Worm (Caenorhabditis elegans): ENCODE data around the gene T03D3.5.

The T03D3.5 gene

ce11 chrV:2849071-2849470 lies 22.4 kb upstream of the T03D3.5 start, which contains the start of gene ugt-53:
Gene ugt-53 (plus strand): TSS chrV:2849343.
- TF ChIP-seq lin-15B (tag; optimal IDR thresholded peaks at IDR 0.05) (no peak), nhr-43 (tag; optimal IDR thresholded peaks at IDR 0.05; ENCODE audit: poor library complexity, severe bottlenecking) (no peak), tbx-2 (tag; optimal IDR thresholded peaks at IDR 0.05) (no peak), pha-4 (tag; optimal IDR thresholded peaks at IDR 0.05) (no peak), pqm-1 (tag; optimal IDR thresholded peaks at IDR 0.05) (peak; percentile 72), fkh-2 (tag; optimal IDR thresholded peaks at IDR 0.05) (no peak), hmg-11 (tag; optimal IDR thresholded peaks at IDR 0.05) (no peak), snpc-4 (tag; optimal IDR thresholded peaks at IDR 0.05) (no peak), nhr-23 (tag; optimal IDR thresholded peaks at IDR 0.05) (no peak), lin-39 (tag; optimal IDR thresholded peaks at IDR 0.05) (no peak), eor-1 (tag; optimal IDR thresholded peaks at IDR 0.05) (no peak), elt-2 (tag; optimal IDR thresholded peaks at IDR 0.05) (peak; percentile 82), fkh-10 (GFP tag; optimal IDR thresholded peaks at IDR 0.05) (no peak), nhr-76 (tag; optimal IDR thresholded peaks at IDR 0.05) (no peak), ceh-16 (tag; optimal IDR thresholded peaks at IDR 0.05) (no peak)

- TF ChIP-seq eor-1 (tag; optimal IDR thresholded peaks at IDR 0.05) = no peak
- TF ChIP-seq daf-12 (tag; optimal IDR thresholded peaks at IDR 0.05) = no peak
- TF ChIP-seq pqm-1 (tag; optimal IDR thresholded peaks at IDR 0.05) = peak; percentile 84
- peak; percentile 90 for TF ChIP-seq elt-2 (tag; optimal IDR thresholded peaks at IDR 0.05)
Measured at ce11 chrV:2848290-2848937, 21.8 kb upstream of the T03D3.5 start, which contains the start of gene srj-49. Gene srj-49 (minus strand): TSS chrV:2848340.

ce11 chrV:2845771-2846170 lies 19.1 kb upstream of the T03D3.5 start, which contains the start of gene srj-44:
Gene srj-44 (minus strand): TSS chrV:2845871.
- TF ChIP-seq nhr-28 (tag; optimal IDR thresholded peaks at IDR 0.05) = no peak
- no peak for TF ChIP-seq elt-2 (tag; optimal IDR thresholded peaks at IDR 0.05)
- no peak for TF ChIP-seq tbx-2 (tag; optimal IDR thresholded peaks at IDR 0.05)
- no peak for TF ChIP-seq nfya-1 (tag; optimal IDR thresholded peaks at IDR 0.05; ENCODE audit: insufficient read depth)
- no peak for TF ChIP-seq mdl-1 (tag; optimal IDR thresholded peaks at IDR 0.05)
- TF ChIP-seq unc-39 (tag; optimal IDR thresholded peaks at IDR 0.05) = no peak
- no peak for TF ChIP-seq jun-1 (tag; optimal IDR thresholded peaks at IDR 0.05)
- TF ChIP-seq ZK546.5 (tag; optimal IDR thresholded peaks at IDR 0.05) = no peak
- TF ChIP-seq ceh-9 (tag; optimal IDR thresholded peaks at IDR 0.05) = no peak
- TF ChIP-seq fkh-2 (tag; optimal IDR thresholded peaks at IDR 0.05) = no peak
- TF ChIP-seq zag-1 (tag; optimal IDR thresholded peaks at IDR 0.05) = no peak

- TF ChIP-seq nhr-11 (tag; optimal IDR thresholded peaks at IDR 0.05) (no peak), eor-1 (tag; optimal IDR thresholded peaks at IDR 0.05) (no peak), elt-1 (tag; optimal IDR thresholded peaks at IDR 0.05) (no peak), fos-1 (tag; optimal IDR thresholded peaks at IDR 0.05) (no peak), unc-62 (GFP tag; optimal IDR thresholded peaks at IDR 0.05) (no peak), pqm-1 (tag; optimal IDR thresholded peaks at IDR 0.05) (no peak), egl-5 (tag; optimal IDR thresholded peaks at IDR 0.05) (no peak), R02D3.7 (tag; optimal IDR thresholded peaks at IDR 0.05) (no peak), ZK546.5 (tag; optimal IDR thresholded peaks at IDR 0.05) (no peak)
Measured at ce11 chrV:2836501-2836900, 9.9 kb upstream of the T03D3.5 start, which contains the start of gene srj-45. Gene srj-45 (minus strand): TSS chrV:2836601.

- no peak for TF ChIP-seq nhr-67 (tag; optimal IDR thresholded peaks at IDR 0.05)
- TF ChIP-seq nhr-23 (tag; optimal IDR thresholded peaks at IDR 0.05) = no peak
- TF ChIP-seq jun-1 (tag; optimal IDR thresholded peaks at IDR 0.05) = no peak
- TF ChIP-seq ceh-9 (tag; optimal IDR thresholded peaks at IDR 0.05) = no peak
- no peak for TF ChIP-seq tbx-2 (tag; optimal IDR thresholded peaks at IDR 0.05)
- TF ChIP-seq unc-62 (GFP tag; optimal IDR thresholded peaks at IDR 0.05) = no peak
- no peak for TF ChIP-seq egl-27 (tag; optimal IDR thresholded peaks at IDR 0.05)
- TF ChIP-seq pha-4 (tag; optimal IDR thresholded peaks at IDR 0.05) = no peak
- no peak for TF ChIP-seq fkh-10 (GFP tag; optimal IDR thresholded peaks at IDR 0.05)
- no peak for TF ChIP-seq ceh-16 (tag; optimal IDR thresholded peaks at IDR 0.05)
- no peak for TF ChIP-seq ZK546.5 (tag; optimal IDR thresholded peaks at IDR 0.05)
- TF ChIP-seq elt-3 (tag; optimal IDR thresholded peaks at IDR 0.05) = no peak
- no peak for TF ChIP-seq mml-1 (tag; optimal IDR thresholded peaks at IDR 0.05)
- TF ChIP-seq fos-1 (tag; optimal IDR thresholded peaks at IDR 0.05) = no peak
- no peak for TF ChIP-seq ceh-28 (tag; optimal IDR thresholded peaks at IDR 0.05)
- no peak for TF ChIP-seq ztf-11 (tag; optimal IDR thresholded peaks at IDR 0.05)
- no peak for TF ChIP-seq ama-1 (optimal IDR thresholded peaks at IDR 0.05)
Measured at ce11 chrV:2832666-2833065, 6.0 kb upstream of the T03D3.5 start, which contains the start of gene srj-50. Gene srj-50 (plus strand): TSS chrV:2832966.
